Fruit fly (Drosophila melanogaster): ENCODE results near the gene Dis3.

Dis3 gene

DNA sequence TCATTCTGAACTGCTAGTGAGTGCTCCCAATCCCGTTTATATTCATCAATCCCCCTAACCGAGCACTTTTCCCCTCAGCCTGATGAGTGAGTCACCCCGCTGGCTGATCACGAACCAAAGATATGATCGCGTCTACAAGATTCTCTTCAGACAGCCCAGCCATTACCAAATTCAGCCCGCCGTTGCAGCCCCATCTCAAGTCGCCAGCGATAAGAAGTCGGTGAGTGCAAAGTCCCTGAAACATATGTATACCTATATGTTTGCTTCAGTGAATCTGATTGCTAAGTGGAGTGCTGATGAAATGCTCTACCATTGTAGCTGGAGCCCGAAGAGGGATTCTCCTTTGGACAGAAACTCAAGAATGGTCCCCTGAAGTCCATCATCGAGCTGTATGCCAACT lies 46.1 kb upstream of the Dis3 start (continued):
- TF ChIP-seq CG6854 (GFP tag; optimal IDR thresholded peaks at IDR 0.05) (peak; percentile 5), acj6 (GFP tag; optimal IDR thresholded peaks at IDR 0.05) (no peak), ss (GFP tag; optimal IDR thresholded peaks at IDR 0.05) (peak; percentile 58 to 70), Eip78C (GFP tag) (peak; percentile 30), CG9139 (GFP tag; optimal IDR thresholded peaks at IDR 0.05) (peak; percentile 32), CG6276 (GFP tag; optimal IDR thresholded peaks at IDR 0.05) (peak; percentile 5), topi (GFP tag; optimal IDR thresholded peaks at IDR 0.05) (no peak), CG1621 (tag; optimal IDR thresholded peaks at IDR 0.05) (no peak), Sox15 (GFP tag; optimal IDR thresholded peaks at IDR 0.05) (no peak)

dm6 chr3R:24289768-24290349 lies 43.4 kb upstream of the Dis3 start, which contains the start of the genes CG34290 and Uck:
Gene CG34290 (minus strand): TSS chr3R:24289818.
Gene Uck (plus strand): TSS chr3R:24290172.
- TF ChIP-seq CG7368 (GFP tag; optimal IDR thresholded peaks at IDR 0.05) = peak; percentile 40
- peak in 1 of 2 experiments; percentile 73 for TF ChIP-seq ss (GFP tag; optimal IDR thresholded peaks at IDR 0.05)
- peak; percentile 53 for TF ChIP-seq OdsH (GFP tag; optimal IDR thresholded peaks at IDR 0.05)
- no peak for TF ChIP-seq Ets21C (GFP tag; optimal IDR thresholded peaks at IDR 0.05)
- no peak for TF ChIP-seq CG8319 (GFP tag; optimal IDR thresholded peaks at IDR 0.05)
- TF ChIP-seq fd85E (GFP tag; optimal IDR thresholded peaks at IDR 0.05) = no peak
- TF ChIP-seq salr (GFP tag; optimal IDR thresholded peaks at IDR 0.05) = peak in 1 of 2 experiments; percentile 74
- peak; percentile 65 for TF ChIP-seq CG1621 (tag; optimal IDR thresholded peaks at IDR 0.05)
- TF ChIP-seq CG15336 (GFP tag; IDR thresholded peaks at IDR 0.05) = no peak
- TF ChIP-seq dsx (GFP tag; optimal IDR thresholded peaks at IDR 0.05; ENCODE audit: poor library complexity, severe bottlenecking) = peak; percentile 34
- peak; percentile 46 for TF ChIP-seq acj6 (GFP tag; optimal IDR thresholded peaks at IDR 0.05)
- TF ChIP-seq CG11294 (GFP tag; IDR thresholded peaks at IDR 0.05) = no peak
- TF ChIP-seq Eip78C (GFP tag) = peak; percentile 76
- no peak for TF ChIP-seq CG16779 (tag; optimal IDR thresholded peaks at IDR 0.05)
- no peak for TF ChIP-seq pdm3 (GFP tag; optimal IDR thresholded peaks at IDR 0.05)
- TF ChIP-seq CG8119 (GFP tag; IDR thresholded peaks at IDR 0.05) = no peak
- peak; percentile 51 for TF ChIP-seq CG6808 (GFP tag; optimal IDR thresholded peaks at IDR 0.05)
- peak; percentile 35 for TF ChIP-seq CG34406 (GFP tag; optimal IDR thresholded peaks at IDR 0.05)
- TF ChIP-seq CG4318 (GFP tag; optimal IDR thresholded peaks at IDR 0.05) = no peak
- TF ChIP-seq CG6163 (GFP tag; IDR thresholded peaks at IDR 0.05) = peak; percentile 75
- TF ChIP-seq CG3919 (GFP tag; optimal IDR thresholded peaks at IDR 0.05) = peak; percentile 76
- peak; percentile 50 for TF ChIP-seq Eip75B (GFP tag; optimal IDR thresholded peaks at IDR 0.05)
- peak; percentile 14 for TF ChIP-seq Hr4 (GFP tag; optimal IDR thresholded peaks at IDR 0.05)
- TF ChIP-seq Sox15 (GFP tag; optimal IDR thresholded peaks at IDR 0.05) = no peak
- TF ChIP-seq fkh (GFP tag; optimal IDR thresholded peaks at IDR 0.05) = peak; percentile 79
- peak; percentile 18 for TF ChIP-seq CG11762 (GFP tag; optimal IDR thresholded peaks at IDR 0.05; ENCODE audit: insufficient read depth)
- peak; percentile 75 for TF ChIP-seq svp (GFP tag)
- TF ChIP-seq CG31627 (GFP tag; optimal IDR thresholded peaks at IDR 0.05) = peak; percentile 51
- peak; percentile 62 for TF ChIP-seq topi (GFP tag; optimal IDR thresholded peaks at IDR 0.05)
- peak; percentile 41 for TF ChIP-seq Blimp-1 (GFP tag; optimal IDR thresholded peaks at IDR 0.05)
- TF ChIP-seq net (GFP tag; optimal IDR thresholded peaks at IDR 0.05) = peak; percentile 41
- peak; percentile 52 for TF ChIP-seq CG10669 (GFP tag; optimal IDR thresholded peaks at IDR 0.05)
- no peak for TF ChIP-seq Hr38 (GFP tag; optimal IDR thresholded peaks at IDR 0.05)
- peak; percentile 61 for TF ChIP-seq CG9139 (GFP tag; optimal IDR thresholded peaks at IDR 0.05)
- peak; percentile 74 for TF ChIP-seq esn (GFP tag; optimal IDR thresholded peaks at IDR 0.05)
- no peak for TF ChIP-seq CG6276 (GFP tag; optimal IDR thresholded peaks at IDR 0.05)
- no peak for TF ChIP-seq Smox (GFP tag; optimal IDR thresholded peaks at IDR 0.05)
- peak; percentile 14 for TF ChIP-seq achi (GFP tag; optimal IDR thresholded peaks at IDR 0.05)
- TF ChIP-seq fd59A (GFP tag; optimal IDR thresholded peaks at IDR 0.05) = peak; percentile 27
- TF ChIP-seq CG6792 (GFP tag; optimal IDR thresholded peaks at IDR 0.05) = peak; percentile 48
- TF ChIP-seq CG3032 (tag; optimal IDR thresholded peaks at IDR 0.05) = peak; percentile 39
- TF ChIP-seq eg (GFP tag; IDR thresholded peaks at IDR 0.05) = peak; percentile 56
- TF ChIP-seq cyc (GFP tag; optimal IDR thresholded peaks at IDR 0.05) = peak; percentile 60
- peak; percentile 6 for TF ChIP-seq CG11902 (GFP tag; optimal IDR thresholded peaks at IDR 0.05)
- peak; percentile 66 for TF ChIP-seq lz (GFP tag; optimal IDR thresholded peaks at IDR 0.05)
- TF ChIP-seq Ets96B (tag; optimal IDR thresholded peaks at IDR 0.05) = peak; percentile 28
- TF ChIP-seq Sox14 (GFP tag; optimal IDR thresholded peaks at IDR 0.05) = peak; percentile 52
